Fruit fly (Drosophila melanogaster) whole organism, adult: Measurements from ENCODE around the gene CG33769.

ENCODE experiments used
- CG11617 ChIP-seq: fragments of 200-800 bp; sonication (Bioruptor generic); optimal IDR thresholded peaks from 2 replicates; lab custom pipeline; 2017; ENCODE audit warnings: mild to moderate bottlenecking, missing biosample characterization, missing genetic modification reagents, missing genetic modification characterization
- CG12768 ChIP-seq: fragments of 200-800 bp; sonication (Bioruptor generic); optimal IDR thresholded peaks from 2 replicates; lab custom pipeline; 2017; ENCODE audit warnings: missing biosample characterization, missing genetic modification characterization, mild to moderate bottlenecking, moderate library complexity, missing genetic modification reagents
- CG7045 ChIP-seq: fragments of 200-800 bp; sonication (Bioruptor generic); optimal IDR thresholded peaks from 2 replicates; lab custom pipeline; 2017; ENCODE audit warnings: missing biosample characterization, mild to moderate bottlenecking, missing genetic modification characterization
- CG7101 ChIP-seq: fragments of 200-800 bp; sonication (Bioruptor generic); optimal IDR thresholded peaks from 2 replicates; lab custom pipeline; 2018; ENCODE audit warnings: missing biosample characterization, mild to moderate bottlenecking, missing genetic modification characterization, moderate library complexity
- Clk ChIP-seq: fragments of 200-800 bp; sonication (Bioruptor generic); optimal IDR thresholded peaks from 2 replicates; lab custom pipeline; 2017; ENCODE audit warnings: missing biosample characterization, missing genetic modification characterization
- Crg-1 ChIP-seq: fragments of 200-800 bp; sonication (Bioruptor generic); optimal IDR thresholded peaks from 2 replicates; lab custom pipeline; 2016; ENCODE audit warnings: missing biosample characterization, missing genetic modification characterization
- Hr96 ChIP-seq: fragments of 200-800 bp; sonication (Bioruptor generic); optimal IDR thresholded peaks from 2 replicates; lab custom pipeline; 2016; ENCODE audit warnings: missing biosample characterization, missing genetic modification characterization
- bab1 ChIP-seq: fragments of 200-800 bp; sonication (Bioruptor generic); optimal IDR thresholded peaks from 3 replicates; lab custom pipeline; 2019; ENCODE audit warnings: missing biosample characterization, mild to moderate bottlenecking, missing genetic modification characterization, moderate library complexity
- cic ChIP-seq: fragments of 200-800 bp; sonication (Bioruptor generic); optimal IDR thresholded peaks from 2 replicates; lab custom pipeline; 2017; ENCODE audit warnings: missing biosample characterization, mild to moderate bottlenecking, missing genetic modification characterization, moderate library complexity
- kay ChIP-seq: fragments of 200-800 bp; sonication (Bioruptor generic); peaks from one replicate; lab custom pipeline; 2016; ENCODE audit warnings: missing biosample characterization, missing genetic modification characterization, borderline replicate concordance
- ovo ChIP-seq: fragments of 200-800 bp; sonication (Bioruptor generic); optimal IDR thresholded peaks from 2 replicates; lab custom pipeline; 2016; ENCODE audit warnings: missing biosample characterization, missing genetic modification characterization
- pad ChIP-seq: fragments of 200-800 bp; sonication (Bioruptor generic); optimal IDR thresholded peaks from 3 replicates; lab custom pipeline; 2017; ENCODE audit warnings: missing biosample characterization, missing genetic modification characterization, mild to moderate bottlenecking, moderate library complexity, missing genetic modification reagents
- tj ChIP-seq: fragments of 200-800 bp; sonication (Bioruptor generic); optimal IDR thresholded peaks from 3 replicates; lab custom pipeline; 2017; ENCODE audit warnings: missing biosample characterization, mild to moderate bottlenecking, missing genetic modification characterization, moderate library complexity
- toe ChIP-seq: fragments of 200-800 bp; sonication (Bioruptor generic); optimal IDR thresholded peaks from 2 replicates; lab custom pipeline; 2016; ENCODE audit warnings: missing biosample characterization, missing genetic modification characterization

DNA sequence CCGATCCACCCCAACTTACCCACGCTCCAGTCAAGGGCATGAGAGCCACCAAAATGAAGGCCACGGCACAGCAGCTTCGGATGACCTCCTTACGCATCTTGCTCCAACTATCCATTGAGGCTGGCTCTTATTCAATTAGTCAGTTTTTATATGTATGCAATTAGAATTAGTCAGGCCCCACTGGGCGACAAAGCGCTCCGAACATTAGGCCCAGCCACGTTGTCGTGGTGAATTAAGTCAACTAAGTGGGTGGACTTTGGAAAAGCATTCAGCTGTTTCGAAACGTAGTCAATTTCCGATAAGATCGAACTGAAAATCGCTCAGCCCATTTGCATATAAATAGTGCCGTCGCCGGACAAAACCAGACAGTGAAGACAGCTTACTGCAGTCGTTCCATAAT, 39.3 kb downstream of the CG33769 start, which contains the start of the genes CG14455 and CG14456:
- TF ChIP-seq CG11617 (GFP tag; lab: Kevin White, UChicago) (no peak), Clk (GFP tag; lab: Kevin White, UChicago) (no peak), CG7101 (no peak), Crg-1 (GFP tag; lab: Kevin White, UChicago) (no peak), pad (no peak), CG12768 (GFP tag; lab: Kevin White, UChicago) (no peak), kay (GFP tag; lab: Kevin White, UChicago) (no peak), Hr96 (GFP tag; lab: Kevin White, UChicago) (no peak), cic (GFP tag; lab: Kevin White, UChicago) (no peak), ovo (GFP tag; lab: Kevin White, UChicago) (no peak), tj (GFP tag; lab: Kevin White, UChicago) (no peak), bab1 (GFP tag; lab: Kevin White, UChicago) (no peak), toe (no peak), CG7045 (no peak)
